Fruit fly (Drosophila melanogaster): ENCODE results near the gene CG7768.

CG7768 gene

dm6 chr3L:14174197-14174596 is 43.8 kb upstream of the CG7768 start (continued):
- TF ChIP-seq Scr (GFP tag; IDR thresholded peaks at IDR 0.05; ENCODE audit: partially characterized antibody) (no peak), insv (GFP tag; optimal IDR thresholded peaks at IDR 0.05) (peak in 1 of 2 experiments; percentile 33), phol (tag; optimal IDR thresholded peaks at IDR 0.05) (no peak), PHDP (tag; optimal IDR thresholded peaks at IDR 0.05) (peak; percentile 83), caup (GFP tag; optimal IDR thresholded peaks at IDR 0.05; ENCODE audit: severe bottlenecking) (peak; percentile 87), CG15514 (GFP tag; optimal IDR thresholded peaks at IDR 0.05) (peak; percentile 71), nom (GFP tag; optimal IDR thresholded peaks at IDR 0.05) (no peak), CG7357 (GFP tag; IDR thresholded peaks at IDR 0.05) (no peak), CG1792 (GFP tag; optimal IDR thresholded peaks at IDR 0.05) (no peak), hb (GFP tag; IDR thresholded peaks at IDR 0.05; ENCODE audit: partially characterized antibody) (no peak), corto (GFP tag; optimal IDR thresholded peaks at IDR 0.05) (no peak), hth (optimal IDR thresholded peaks at IDR 0.05) (no peak), CG33557 (GFP tag; optimal IDR thresholded peaks at IDR 0.05) (peak; percentile 88), CG43689 (GFP tag; IDR thresholded peaks at IDR 0.05) (no peak), TFAM (GFP tag; optimal IDR thresholded peaks at IDR 0.05) (no peak), crc (GFP tag; optimal IDR thresholded peaks at IDR 0.05) (no peak), CG18599 (GFP tag; optimal IDR thresholded peaks at IDR 0.05) (peak; percentile 81), Blimp-1 (GFP tag; optimal IDR thresholded peaks at IDR 0.05) (peak; percentile 72), croc (GFP tag; conservative IDR thresholded peaks at IDR 0.05) (no peak), pnt (GFP tag; optimal IDR thresholded peaks at IDR 0.05) (no peak), run (tag; optimal IDR thresholded peaks at IDR 0.05) (peak; percentile 44), Aef1 (GFP tag; IDR thresholded peaks at IDR 0.05) (no peak), slbo (GFP tag; IDR thresholded peaks at IDR 0.05) (no peak), CG8388 (GFP tag; optimal IDR thresholded peaks at IDR 0.05) (peak; percentile 16), CG42726 (GFP tag; IDR thresholded peaks at IDR 0.05; ENCODE audit: partially characterized antibody) (no peak), CG14667 (GFP tag; IDR thresholded peaks at IDR 0.05) (no peak), Stat92E (GFP tag; optimal IDR thresholded peaks at IDR 0.05) (no peak), Nf-YA (GFP tag; IDR thresholded peaks at IDR 0.05) (no peak), Side (GFP tag; optimal IDR thresholded peaks at IDR 0.05) (peak; percentile 47), CG8281 (tag; optimal IDR thresholded peaks at IDR 0.05) (peak; percentile 53), CG32532 (GFP tag; IDR thresholded peaks at IDR 0.05) (0 out of 2 replicates have a peak, but pooled peaks have one; percentile 5), Lhr (GFP tag; optimal IDR thresholded peaks at IDR 0.05) (peak; percentile 46), Bgb (GFP tag; IDR thresholded peaks at IDR 0.05; ENCODE audit: partially characterized antibody) (no peak), CG12071 (GFP tag; optimal IDR thresholded peaks at IDR 0.05) (peak; percentile 85), al (GFP tag; IDR thresholded peaks at IDR 0.05) (no peak), B-H1 (GFP tag; IDR thresholded peaks at IDR 0.05) (no peak), ems (GFP tag; optimal IDR thresholded peaks at IDR 0.05) (no peak), CG9932 (GFP tag; IDR thresholded peaks at IDR 0.05) (no peak), CG2129 (GFP tag; IDR thresholded peaks at IDR 0.05; ENCODE audit: partially characterized antibody) (no peak), unpg (GFP tag; optimal IDR thresholded peaks at IDR 0.05) (peak; percentile 87), CG13123 (GFP tag; optimal IDR thresholded peaks at IDR 0.05) (peak; percentile 7), CG2116 (GFP tag; optimal IDR thresholded peaks at IDR 0.05) (peak; percentile 37), Meics (GFP tag; optimal IDR thresholded peaks at IDR 0.05) (peak; percentile 63), CG7556 (GFP tag; optimal IDR thresholded peaks at IDR 0.05) (peak; percentile 54), CoRest (tag; optimal IDR thresholded peaks at IDR 0.05) (peak; percentile 70), ttk (GFP tag; IDR thresholded peaks at IDR 0.05) (no peak), so (GFP tag; IDR thresholded peaks at IDR 0.05) (peak; percentile 45; the same call in 1 of the 3 replicates), CG8478 (optimal IDR thresholded peaks at IDR 0.05) (no peak), dati (GFP tag; IDR thresholded peaks at IDR 0.05) (no peak), CG10979 (tag; optimal IDR thresholded peaks at IDR 0.05) (no peak)

Data from whole organism, embryonic.